Fruit fly (Drosophila melanogaster) whole organism, embryonic: ENCODE data around the gene RAF2.
A peak's percentile ranks its signal among the peaks of the same experiment; 100 is the strongest.

Source experiments
- ATbp ChIP-seq: fragments of 200-800 bp; sonication (Bioruptor generic); optimal IDR thresholded peaks from 2 replicates; lab custom pipeline; 2017; ENCODE audit warnings: missing biosample characterization, mild to moderate bottlenecking, missing genetic modification characterization, missing genetic modification reagents
- B-H2 ChIP-seq: fragments of 200-800 bp; sonication (Bioruptor generic); optimal IDR thresholded peaks from 2 replicates; lab custom pipeline; 2018; ENCODE audit warnings: missing biosample characterization, mild to moderate bottlenecking, missing genetic modification characterization
- CG10654 ChIP-seq: fragments of 200-800 bp; sonication (Bioruptor generic); optimal IDR thresholded peaks from 2 replicates; lab custom pipeline; 2016; ENCODE audit warnings: missing biosample characterization, missing genetic modification characterization
- CG12219 ChIP-seq: fragments of 200-800 bp; sonication (Bioruptor generic); optimal IDR thresholded peaks from 3 replicates; lab custom pipeline; 2018; ENCODE audit warnings: missing biosample characterization, mild to moderate bottlenecking, missing genetic modification characterization
- CG1233 ChIP-seq: fragments of 200-800 bp; sonication (Bioruptor generic); optimal IDR thresholded peaks from 4 replicates; lab custom pipeline; 2018; ENCODE audit warnings: missing biosample characterization, mild to moderate bottlenecking, missing genetic modification characterization
- CG14014 ChIP-seq: fragments of 200-800 bp; sonication (Bioruptor generic); IDR thresholded peaks from 2 replicates; pipeline ENCODE4 v1.3.6; 2022; ENCODE audit warnings: missing biosample characterization, missing genetic modification characterization
- CG14860 ChIP-seq: fragments of 200-800 bp; sonication (Bioruptor generic); IDR thresholded peaks from 3 replicates; pipeline ENCODE4 v1.3.6; 2022; ENCODE audit warnings: missing biosample characterization, missing genetic modification characterization; ENCODE audit not compliant: partially characterized antibody
- CG15269 ChIP-seq: fragments of 200-800 bp; sonication (Bioruptor generic); optimal IDR thresholded peaks from 2 replicates; lab custom pipeline; 2018; ENCODE audit warnings: missing biosample characterization, mild to moderate bottlenecking, missing genetic modification characterization, moderate library complexity
- CG15601 ChIP-seq: fragments of 200-800 bp; sonication (Bioruptor generic); optimal IDR thresholded peaks from 3 replicates; lab custom pipeline; 2019; ENCODE audit warnings: missing biosample characterization, mild to moderate bottlenecking, missing genetic modification characterization, moderate library complexity
- CG16863 ChIP-seq: fragments of 200-800 bp; sonication (Bioruptor generic); optimal IDR thresholded peaks from 3 replicates; lab custom pipeline; 2016; ENCODE audit warnings: missing biosample characterization, missing genetic modification characterization
- CG18011 ChIP-seq: fragments of 200-800 bp; sonication (Bioruptor generic); optimal IDR thresholded peaks from 2 replicates; lab custom pipeline; 2017; ENCODE audit warnings: missing biosample characterization, missing genetic modification characterization, mild to moderate bottlenecking, moderate library complexity, missing genotype
- CG18476 ChIP-seq: fragments of 200-800 bp; sonication (Bioruptor generic); optimal IDR thresholded peaks from 2 replicates; lab custom pipeline; 2016; ENCODE audit warnings: missing biosample characterization, mild to moderate bottlenecking, missing genetic modification characterization
- CG3163 ChIP-seq: fragments of 200-800 bp; sonication (Bioruptor generic); optimal IDR thresholded peaks from 3 replicates; lab custom pipeline; 2016; ENCODE audit warnings: missing biosample characterization, missing genetic modification characterization
- CG33557 ChIP-seq: fragments of 200-800 bp; sonication (Bioruptor generic); optimal IDR thresholded peaks from 2 replicates; lab custom pipeline; 2019; ENCODE audit warnings: missing biosample characterization, mild to moderate bottlenecking, missing genetic modification characterization, moderate library complexity
- CG4404 ChIP-seq: fragments of 200-800 bp; sonication (Bioruptor generic); IDR thresholded peaks from 2 replicates; pipeline ENCODE4 v1.3.6; 2022; ENCODE audit warnings: missing biosample characterization, missing genetic modification characterization
- CG6254 ChIP-seq: fragments of 200-800 bp; sonication (Bioruptor generic); optimal IDR thresholded peaks from 3 replicates; lab custom pipeline; 2017; ENCODE audit warnings: mild to moderate bottlenecking, missing biosample characterization, missing genetic modification reagents, missing genetic modification characterization
- CG6813 ChIP-seq: fragments of 200-800 bp; sonication (Bioruptor generic); optimal IDR thresholded peaks from 2 replicates; lab custom pipeline; 2017; ENCODE audit warnings: missing biosample characterization, missing genetic modification characterization, mild to moderate bottlenecking, moderate library complexity, missing genetic modification reagents
- CG9727 ChIP-seq: fragments of 200-800 bp; sonication (Bioruptor generic); optimal IDR thresholded peaks from 3 replicates; lab custom pipeline; 2017; ENCODE audit warnings: missing biosample characterization, mild to moderate bottlenecking, missing genetic modification characterization
- CrebB ChIP-seq: fragments of 200-800 bp; sonication (Bioruptor generic); optimal IDR thresholded peaks from 3 replicates; lab custom pipeline; 2018; ENCODE audit warnings: missing biosample characterization, mild to moderate bottlenecking, missing genetic modification characterization
- D19A ChIP-seq: fragments of 200-800 bp; optimal IDR thresholded peaks from 3 replicates; lab custom pipeline; 2019; ENCODE audit warnings: missing biosample characterization, mild to moderate bottlenecking, missing genetic modification characterization, moderate library complexity
- D19B ChIP-seq: fragments of 200-800 bp; sonication (Bioruptor generic); optimal IDR thresholded peaks from 2 replicates; lab custom pipeline; 2017; ENCODE audit warnings: missing biosample characterization, mild to moderate bottlenecking, missing genetic modification characterization
- Dip2 ChIP-seq: fragments of 200-800 bp; sonication (Bioruptor generic); IDR thresholded peaks from 2 replicates; pipeline ENCODE4 v1.3.6; 2022; ENCODE audit warnings: missing biosample characterization, missing genetic modification characterization
- Dp ChIP-seq: fragments of 200-800 bp; sonication (Bioruptor generic); optimal IDR thresholded peaks from 2 replicates; lab custom pipeline; 2018; ENCODE audit warnings: missing biosample characterization, mild to moderate bottlenecking, missing genetic modification characterization, moderate library complexity
- MTF-1 ChIP-seq: fragments of 200-800 bp; sonication (Bioruptor generic); optimal IDR thresholded peaks from 2 replicates; lab custom pipeline; 2018; ENCODE audit warnings: missing biosample characterization, mild to moderate bottlenecking, missing genetic modification characterization, borderline replicate concordance
- NC2α ChIP-seq: fragments of 200-800 bp; sonication (Bioruptor generic); optimal IDR thresholded peaks from 2 replicates; lab custom pipeline; 2016; ENCODE audit warnings: missing biosample characterization, missing genetic modification characterization
- NK7.1 ChIP-seq: fragments of 200-800 bp; sonication (Bioruptor generic); optimal IDR thresholded peaks from 3 replicates; lab custom pipeline; 2016; ENCODE audit warnings: missing biosample characterization, missing genetic modification characterization
- Nf-YB ChIP-seq: fragments of 200-800 bp; sonication (Bioruptor generic); optimal IDR thresholded peaks from 3 replicates; lab custom pipeline; 2019; ENCODE audit warnings: missing biosample characterization, mild to moderate bottlenecking, missing genetic modification characterization, moderate library complexity
- Nf-YC ChIP-seq: fragments of 200-800 bp; optimal IDR thresholded peaks from 3 replicates; lab custom pipeline; 2019; ENCODE audit warnings: missing biosample characterization, mild to moderate bottlenecking, missing genetic modification characterization, moderate library complexity
- Ptx1 ChIP-seq: fragments of 200-800 bp; sonication (Bioruptor generic); IDR thresholded peaks from 2 replicates; pipeline ENCODE4 v1.3.6; 2022; ENCODE audit warnings: missing biosample characterization, missing genetic modification characterization
- Sox102F ChIP-seq: fragments of 200-800 bp; sonication (Bioruptor generic); optimal IDR thresholded peaks from 2 replicates; lab custom pipeline; 2018; ENCODE audit warnings: missing biosample characterization, mild to moderate bottlenecking, missing genetic modification characterization, moderate library complexity
- aop ChIP-seq: fragments of 200-800 bp; sonication (Bioruptor generic); IDR thresholded peaks from 2 replicates; pipeline ENCODE4 v1.3.6; 2022; ENCODE audit warnings: missing biosample characterization, missing genetic modification characterization
- cato ChIP-seq: fragments of 200-800 bp; sonication (Bioruptor generic); optimal IDR thresholded peaks from 2 replicates; lab custom pipeline; 2016; ENCODE audit warnings: missing biosample characterization, missing genetic modification characterization, borderline replicate concordance
- chm ChIP-seq: fragments of 200-800 bp; sonication (Bioruptor generic); IDR thresholded peaks from 2 replicates; pipeline ENCODE4 v1.3.6; 2022; ENCODE audit warnings: missing biosample characterization, missing genetic modification characterization
- ci ChIP-seq: fragments of 200-800 bp; sonication (Bioruptor generic); IDR thresholded peaks from 3 replicates; pipeline ENCODE4 v1.3.6; 2022; ENCODE audit warnings: missing biosample characterization, missing genetic modification characterization
- da ChIP-seq: fragments of 200-800 bp; sonication (Bioruptor generic); optimal IDR thresholded peaks from 2 replicates; lab custom pipeline; 2016; ENCODE audit warnings: missing biosample characterization, missing genetic modification characterization
- dm ChIP-seq: fragments of 200-800 bp; sonication (Bioruptor generic); optimal IDR thresholded peaks from 3 replicates; lab custom pipeline; 2016; ENCODE audit warnings: missing biosample characterization, missing genetic modification characterization
- fd64A ChIP-seq: fragments of 200-800 bp; sonication (Bioruptor generic); optimal IDR thresholded peaks from 3 replicates; lab custom pipeline; 2018; ENCODE audit warnings: missing biosample characterization, mild to moderate bottlenecking, missing genetic modification characterization
- gce ChIP-seq: fragments of 200-800 bp; sonication (Bioruptor generic); IDR thresholded peaks from 3 replicates; pipeline ENCODE4 v1.3.6; 2022; ENCODE audit warnings: missing biosample characterization, missing genetic modification characterization
- nom ChIP-seq: fragments of 200-800 bp; sonication (Bioruptor generic); optimal IDR thresholded peaks from 2 replicates; lab custom pipeline; 2017; ENCODE audit warnings: missing biosample characterization, missing genetic modification characterization, mild to moderate bottlenecking, moderate library complexity, missing genetic modification reagents
- onecut ChIP-seq: fragments of 200-800 bp; sonication (Bioruptor generic); IDR thresholded peaks from 2 replicates; pipeline ENCODE4 v1.3.6; 2022; ENCODE audit warnings: missing biosample characterization, missing genetic modification characterization
- rib ChIP-seq: fragments of 200-800 bp; sonication (Bioruptor generic); IDR thresholded peaks from 2 replicates; pipeline ENCODE4 v1.3.6; 2022; ENCODE audit warnings: missing biosample characterization, missing genetic modification characterization
- sc ChIP-seq, 3 experiments: fragments of >200 bp in 2 of 3; fragments of 200-800 bp in 1 of 3; sonication (Bioruptor generic) in 1 of 3; optimal IDR thresholded peaks; 2 replicates in 2 of 3; 3 replicates in 1 of 3; lab custom pipeline; 2017; ENCODE audit warnings: mild to moderate bottlenecking in 1 of 3, missing biosample characterization in 1 of 3, missing genetic modification characterization in 1 of 3, missing genetic modification reagents in 1 of 3
- sd ChIP-seq: fragments of 200-800 bp; sonication (Bioruptor generic); optimal IDR thresholded peaks from 3 replicates; lab custom pipeline; 2018; ENCODE audit warnings: missing biosample characterization, mild to moderate bottlenecking, missing genetic modification characterization, moderate library complexity
- sim ChIP-seq: fragments of 200-800 bp; sonication (Bioruptor generic); IDR thresholded peaks from 2 replicates; pipeline ENCODE4 v1.3.6; 2022; ENCODE audit warnings: missing biosample characterization, missing genetic modification characterization
- trem ChIP-seq: fragments of 200-800 bp; optimal IDR thresholded peaks from 3 replicates; lab custom pipeline; 2019; ENCODE audit warnings: missing biosample characterization, mild to moderate bottlenecking, missing genetic modification characterization, moderate library complexity
- vnd ChIP-seq: fragments of 200-800 bp; sonication (Bioruptor generic); IDR thresholded peaks from 3 replicates; pipeline ENCODE4 v1.3.6; 2022; ENCODE audit warnings: missing biosample characterization, missing genetic modification characterization; ENCODE audit not compliant: partially characterized antibody
- zf30C ChIP-seq: fragments of 200-800 bp; sonication (Bioruptor generic); optimal IDR thresholded peaks from 3 replicates; lab custom pipeline; 2018; ENCODE audit warnings: missing biosample characterization, mild to moderate bottlenecking, missing genetic modification characterization

RAF2 gene

DNA sequence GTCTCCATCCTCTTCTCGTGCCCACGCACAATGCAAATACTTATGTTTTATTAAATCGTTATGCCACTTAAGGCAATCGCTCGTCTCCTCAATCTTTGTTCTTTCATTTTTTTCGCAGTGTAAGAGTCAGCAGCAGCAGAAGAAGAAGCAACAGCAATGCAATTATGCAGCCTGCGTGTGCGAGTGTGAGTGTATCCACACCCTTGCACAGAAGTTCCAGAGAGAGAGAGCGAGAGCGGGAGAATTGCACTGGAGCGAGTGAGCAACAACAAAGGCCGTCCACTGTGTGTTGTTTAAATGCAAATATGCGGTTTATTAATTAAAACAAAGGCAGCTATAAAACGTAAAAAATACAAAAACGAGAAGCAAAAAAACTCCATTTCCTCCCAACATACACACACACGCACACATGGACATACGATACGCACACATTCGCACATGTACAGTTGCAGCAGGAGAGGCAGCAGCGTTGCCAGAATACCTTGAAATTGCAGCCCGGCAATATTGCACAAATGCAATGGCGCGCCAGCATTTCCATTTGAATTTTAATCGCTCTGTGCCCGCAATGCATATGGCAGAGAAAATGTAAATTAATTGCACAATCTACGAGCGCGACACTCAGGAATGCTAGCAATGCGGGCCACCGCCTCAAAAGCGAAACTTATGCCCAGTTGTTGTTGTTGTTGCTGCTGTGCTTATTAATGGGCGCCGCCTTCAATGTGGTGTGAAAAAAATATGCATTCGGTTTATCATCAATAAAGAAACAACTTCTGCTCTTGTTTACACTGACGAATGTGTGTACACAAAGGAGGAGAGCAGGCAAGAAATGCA lies 22.7 kb downstream of the RAF2 start (continued):
- peak; percentile 10 for TF ChIP-seq cato (GFP tag; lab: Kevin White, UChicago)
- no peak for TF ChIP-seq aop
- peak; percentile 36 for TF ChIP-seq CG18476 (GFP tag; lab: Kevin White, UChicago)
- peak; percentile 74 for TF ChIP-seq CG1233
- peak; percentile 57 for TF ChIP-seq Dp (GFP tag; lab: Kevin White, UChicago)
- TF ChIP-seq CG3163 (GFP tag; lab: Kevin White, UChicago), result peak; percentile 33
- no peak for TF ChIP-seq vnd (GFP tag; lab: Robert Waterston, UW)
- TF ChIP-seq chm (GFP tag; lab: Robert Waterston, UW), result peak; percentile 78; the same call in 1 of the 2 replicates
- TF ChIP-seq CG15601 (tag; lab: Kevin White, UChicago), result peak; percentile 44
- peak; percentile 14 for TF ChIP-seq trem (tag; lab: Kevin White, UChicago)
- no peak for TF ChIP-seq CG15269 (tag; lab: Kevin White, UChicago)
- peak; percentile 57 for TF ChIP-seq nom (GFP tag; lab: Kevin White, UChicago)
- TF ChIP-seq fd64A, result peak; percentile 48
- TF ChIP-seq CG14014 (GFP tag; lab: Robert Waterston, UW), result no peak
- peak; percentile 26 for TF ChIP-seq Nf-YB (GFP tag; lab: Kevin White, UChicago)
- no peak for TF ChIP-seq D19B
- TF ChIP-seq CG18011 (GFP tag; lab: Kevin White, UChicago), result no peak
- TF ChIP-seq CG12219 (GFP tag; lab: Kevin White, UChicago), result peak; percentile 41
- TF ChIP-seq MTF-1 (GFP tag; lab: Kevin White, UChicago), result peak; percentile 73
- peak; percentile 43; the same call in 1 of the 2 replicates for TF ChIP-seq onecut (GFP tag; lab: Robert Waterston, UW)
- no peak for TF ChIP-seq Ptx1 (GFP tag; lab: Robert Waterston, UW)
- peak; percentile 32 for TF ChIP-seq da (GFP tag; lab: Kevin White, UChicago)
- TF ChIP-seq sc (optimal IDR thresholded peaks at IDR 0.05; lab: Kevin White, UChicago), result no peak
- TF ChIP-seq sc (GFP tag; optimal IDR thresholded peaks at IDR 0.05; lab: Kevin White, UChicago), result peak; percentile 28
- peak; percentile 4 for TF ChIP-seq CG16863 (GFP tag; lab: Kevin White, UChicago)
- TF ChIP-seq Nf-YC, result no peak
- peak; percentile 43 for TF ChIP-seq NK7.1 (GFP tag; lab: Kevin White, UChicago)
- peak; percentile 34 for TF ChIP-seq CrebB (tag; lab: Kevin White, UChicago)
- no peak for TF ChIP-seq CG14860 (GFP tag; lab: Robert Waterston, UW)
- TF ChIP-seq D19A, result peak; percentile 25
- TF ChIP-seq NC2α, result peak; percentile 39
- peak; percentile 48; the same call in 1 of the 2 replicates for TF ChIP-seq CG4404 (GFP tag; lab: Robert Waterston, UW)
- TF ChIP-seq ATbp (GFP tag; lab: Kevin White, UChicago), result peak; percentile 71
- peak; percentile 37 for TF ChIP-seq dm (GFP tag; lab: Kevin White, UChicago)
- TF ChIP-seq CG9727 (GFP tag; lab: Kevin White, UChicago), result peak; percentile 89
- TF ChIP-seq CG6813 (GFP tag; lab: Kevin White, UChicago), result peak; percentile 70
- TF ChIP-seq Sox102F (GFP tag; lab: Kevin White, UChicago), result no peak
- TF ChIP-seq Dip2 (GFP tag; lab: Robert Waterston, UW), result no peak
- TF ChIP-seq rib (GFP tag; lab: Robert Waterston, UW), result 0 out of 2 replicates have a peak, but pooled peaks have one; percentile 10
- peak; percentile 53; the same call in 1 of the 3 replicates for TF ChIP-seq ci (GFP tag; lab: Robert Waterston, UW)
- TF ChIP-seq B-H2 (GFP tag; lab: Kevin White, UChicago), result no peak
- peak; percentile 80 for TF ChIP-seq CG33557 (GFP tag; lab: Kevin White, UChicago)
- TF ChIP-seq gce (GFP tag; lab: Robert Waterston, UW), result 0 out of 3 replicates have a peak, but pooled peaks have one; percentile 17
- TF ChIP-seq sim (GFP tag; lab: Robert Waterston, UW), result peak; percentile 69
- peak; percentile 93 for TF ChIP-seq zf30C
- peak; percentile 24 for TF ChIP-seq CG10654 (GFP tag; lab: Kevin White, UChicago)
- TF ChIP-seq CG6254 (GFP tag; lab: Kevin White, UChicago), result peak; percentile 70
- peak; percentile 97 for TF ChIP-seq sd (tag; lab: Kevin White, UChicago)
